Worm (Caenorhabditis elegans): ENCODE results near the gene ZK622.1.

Gene ZK622.1

ce11 chrII:5335370-5336034 lies 41.9 kb downstream of the ZK622.1 start:
- TF ChIP-seq chd-7 (tag; optimal IDR thresholded peaks at IDR 0.05) (peak; percentile 15), dpff-1 (tag; optimal IDR thresholded peaks at IDR 0.05) (no peak), F49E8.2 (tag; optimal IDR thresholded peaks at IDR 0.05; ENCODE audit: insufficient read depth) (no peak)

DNA sequence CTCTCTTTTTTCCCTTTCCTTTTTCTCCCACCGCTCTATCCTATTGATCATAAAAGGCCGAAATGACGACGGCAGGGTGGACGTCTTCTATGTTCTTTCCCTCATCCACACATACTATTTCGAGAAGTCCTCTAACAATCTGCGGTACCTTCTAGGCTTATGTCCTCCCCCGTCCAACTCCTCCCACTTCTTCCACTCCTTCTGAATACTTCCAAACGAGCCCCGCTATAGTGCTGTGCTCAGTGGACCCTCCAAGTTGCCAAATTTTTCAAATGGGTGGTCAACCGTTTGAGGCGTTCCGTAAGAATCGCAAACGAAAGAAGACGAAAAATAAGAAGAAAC lies 42.4 kb downstream of the ZK622.1 start:
- TF ChIP-seq chd-7 (tag; optimal IDR thresholded peaks at IDR 0.05) = peak; percentile 24
- TF ChIP-seq attf-5 (GFP tag; optimal IDR thresholded peaks at IDR 0.05) = no peak
- TF ChIP-seq rcor-1 (GFP tag; IDR thresholded peaks at IDR 0.05) = peak; percentile 32; the same call in 1 of the 2 replicates
- TF ChIP-seq egrh-3 (GFP tag; IDR thresholded peaks at IDR 0.05) = no peak
- peak; percentile 35; the same call in 1 of the 2 replicates for TF ChIP-seq egl-18 (GFP tag; IDR thresholded peaks at IDR 0.05)
- TF ChIP-seq T26A5.8 (tag; optimal IDR thresholded peaks at IDR 0.05) = no peak
- TF ChIP-seq ama-1 (optimal IDR thresholded peaks at IDR 0.05) = no peak
- no peak for TF ChIP-seq ama-1 (GFP tag; optimal IDR thresholded peaks at IDR 0.05)
- peak; percentile 29; the same call in 1 of the 2 replicates for TF ChIP-seq dox-1 (GFP tag; IDR thresholded peaks at IDR 0.05)
- 0 out of 2 replicates have a peak, but pooled peaks have one; percentile 15 for TF ChIP-seq ceh-100 (GFP tag; IDR thresholded peaks at IDR 0.05)
- TF ChIP-seq lsl-1 (GFP tag; optimal IDR thresholded peaks at IDR 0.05) = no peak
- TF ChIP-seq zfh-2 (GFP tag; conservative IDR thresholded peaks at IDR 0.05) = 0 out of 2 replicates have a peak, but pooled peaks have one; percentile 29
- TF ChIP-seq cebp-1 (GFP tag; IDR thresholded peaks at IDR 0.05) = no peak
- TF ChIP-seq cebp-1 (tag; optimal IDR thresholded peaks at IDR 0.05) = peak; percentile 36
- TF ChIP-seq pbrm-1 (GFP tag; IDR thresholded peaks at IDR 0.05) = 0 out of 2 replicates have a peak, but pooled peaks have one; percentile 42
- peak; percentile 38 for TF ChIP-seq F52B5.7 (tag; optimal IDR thresholded peaks at IDR 0.05)
- TF ChIP-seq ceh-91 (GFP tag; IDR thresholded peaks at IDR 0.05) = no peak
- peak; percentile 0 for TF ChIP-seq K12H6.12 (tag; optimal IDR thresholded peaks at IDR 0.05)
- TF ChIP-seq ceh-79 (tag; optimal IDR thresholded peaks at IDR 0.05) = no peak
- TF ChIP-seq zim-3 (tag; optimal IDR thresholded peaks at IDR 0.05) = peak; percentile 68
- 0 out of 2 replicates have a peak, but pooled peaks have one; percentile 55 for TF ChIP-seq nfyb-1 (GFP tag; IDR thresholded peaks at IDR 0.05)
- TF ChIP-seq Y79H2A.3 (GFP tag; conservative IDR thresholded peaks at IDR 0.05) = no peak
- peak in 1 of 2 experiments; percentile 17 for TF ChIP-seq let-607 (tag; optimal IDR thresholded peaks at IDR 0.05)
- 0 out of 2 replicates have a peak, but pooled peaks have one; percentile 27 for TF ChIP-seq madf-6 (GFP tag; IDR thresholded peaks at IDR 0.05)

DNA sequence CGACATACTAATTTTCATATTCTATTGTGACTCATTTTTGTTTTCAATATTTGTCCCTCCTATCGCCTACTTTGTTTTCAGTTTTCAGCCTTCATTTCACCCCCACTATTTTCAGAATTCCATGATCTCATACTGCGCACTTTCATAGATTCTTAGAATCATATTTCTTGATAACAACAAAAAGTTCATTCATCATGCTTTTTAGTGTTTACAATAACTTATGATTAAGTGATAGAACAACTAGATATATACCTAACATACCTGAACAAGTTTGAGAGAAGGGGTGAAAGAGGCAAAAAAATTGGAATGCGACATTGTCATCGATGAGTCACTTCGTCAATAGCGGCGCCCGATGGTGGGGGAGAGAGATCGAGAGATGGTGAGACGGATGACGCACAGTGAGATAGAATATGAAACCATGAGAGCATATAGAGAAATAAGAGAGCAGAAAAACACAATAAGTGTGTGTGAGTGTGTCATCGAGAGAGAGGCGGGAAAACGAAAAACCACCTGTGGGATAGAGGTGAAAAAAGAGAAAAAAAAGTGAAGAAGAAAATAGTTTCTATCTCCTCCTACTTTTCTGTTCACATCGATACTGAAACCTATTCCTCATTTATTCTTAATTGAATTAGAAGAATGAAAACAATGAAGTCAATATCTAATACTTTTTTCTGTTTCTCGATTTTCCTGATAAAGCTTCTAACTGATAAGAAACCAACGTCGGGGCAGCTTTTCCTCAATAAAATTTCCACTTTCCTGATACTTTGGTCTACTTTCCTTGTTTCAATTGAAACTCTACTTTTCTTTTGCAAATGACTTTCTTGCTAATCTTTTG lies 43.3 kb downstream of the ZK622.1 start:
- TF ChIP-seq cebp-1 (GFP tag; IDR thresholded peaks at IDR 0.05) (no peak), cebp-1 (tag; optimal IDR thresholded peaks at IDR 0.05) (peak; percentile 69), mcd-1 (GFP tag; IDR thresholded peaks at IDR 0.05) (peak; percentile 40; the same call in 1 of the 2 replicates), die-1 (tag; optimal IDR thresholded peaks at IDR 0.05) (peak; percentile 5), ZK185.1 (tag; optimal IDR thresholded peaks at IDR 0.05; ENCODE audit: poor library complexity, severe bottlenecking) (peak; percentile 45), sdz-38 (tag; optimal IDR thresholded peaks at IDR 0.05) (no peak), dpff-1 (tag; optimal IDR thresholded peaks at IDR 0.05) (no peak), ceh-27 (GFP tag; optimal IDR thresholded peaks at IDR 0.05) (peak; percentile 63), K11D2.4 (GFP tag; IDR thresholded peaks at IDR 0.05) (peak; percentile 66), tbp1 (GFP tag; optimal IDR thresholded peaks at IDR 0.05) (peak; percentile 21), ekl-4 (GFP tag; IDR thresholded peaks at IDR 0.05) (no peak), nfyb-1 (GFP tag; IDR thresholded peaks at IDR 0.05) (peak; percentile 49; the same call in 1 of the 2 replicates), atf-7 (tag; optimal IDR thresholded peaks at IDR 0.05) (peak; percentile 27), attf-5 (GFP tag; optimal IDR thresholded peaks at IDR 0.05) (peak; percentile 12), zfh-2 (GFP tag; conservative IDR thresholded peaks at IDR 0.05) (peak; percentile 90), lin-54 (GFP tag; optimal IDR thresholded peaks at IDR 0.05) (peak; percentile 30), snpc-4 (GFP tag; optimal IDR thresholded peaks at IDR 0.05) (no peak), snpc-4 (tag; optimal IDR thresholded peaks at IDR 0.05) (peak in 2 of 4 experiments; percentile 3 to 34), F55B11.4 (tag; optimal IDR thresholded peaks at IDR 0.05; ENCODE audit: borderline replicate concordance, insufficient read depth) (no peak), pbrm-1 (GFP tag; IDR thresholded peaks at IDR 0.05) (peak; percentile 43; the same call in 1 of the 2 replicates), lin-26 (GFP tag; IDR thresholded peaks at IDR 0.05) (0 out of 2 replicates have a peak, but pooled peaks have one; percentile 44), Y53G8AR.9 (GFP tag; conservative IDR thresholded peaks at IDR 0.05) (no peak), unc-130 (GFP tag; optimal IDR thresholded peaks at IDR 0.05) (no peak)
